Worm (Caenorhabditis elegans): ENCODE measurements around the gene F46F5.13.
"Not testable (repeated sequence)": the region's sequence is repeated elsewhere in the genome, so short reads cannot be mapped to it uniquely, and the experiment has no call there.

Gene F46F5.13

DNA sequence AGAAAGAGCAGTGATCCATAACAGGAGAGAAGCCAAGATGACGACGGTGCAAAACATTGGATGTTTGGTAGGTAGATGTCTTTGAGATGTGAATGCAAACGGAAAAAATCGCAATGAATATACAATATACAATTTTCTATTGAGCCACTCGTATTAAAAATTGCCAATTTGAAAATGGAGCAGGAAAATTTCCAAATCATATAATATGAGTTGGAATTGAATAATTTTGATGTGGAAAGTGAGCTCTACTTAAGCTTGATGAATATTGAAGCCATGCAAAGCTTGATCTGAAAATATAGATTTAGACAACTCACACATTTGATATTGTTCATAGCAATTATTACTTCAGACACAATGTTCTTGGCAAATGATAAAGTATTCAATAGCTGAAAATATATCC is 35.3 kb downstream of the F46F5.13 start, which contains the start of gene F28A10.8:
F28A10.8 (minus strand) TSS at position 101 of the 400 bp plus-strand sequence.
- TF ChIP-seq ref-1 (GFP tag; conservative IDR thresholded peaks at IDR 0.05) (no peak), med-1 (GFP tag; optimal IDR thresholded peaks at IDR 0.05; ENCODE audit: insufficient read depth) (no peak), ztf-29 (GFP tag; IDR thresholded peaks at IDR 0.05) (no peak), flt-1 (GFP tag; IDR thresholded peaks at IDR 0.05) (no peak), tab-1 (GFP tag; IDR thresholded peaks at IDR 0.05) (no peak), cog-1 (tag; optimal IDR thresholded peaks at IDR 0.05) (no peak), klf-2 (GFP tag; conservative IDR thresholded peaks at IDR 0.05) (no peak), T22C8.4 (GFP tag; IDR thresholded peaks at IDR 0.05) (no peak), ztf-23 (GFP tag; IDR thresholded peaks at IDR 0.05) (no peak)

DNA sequence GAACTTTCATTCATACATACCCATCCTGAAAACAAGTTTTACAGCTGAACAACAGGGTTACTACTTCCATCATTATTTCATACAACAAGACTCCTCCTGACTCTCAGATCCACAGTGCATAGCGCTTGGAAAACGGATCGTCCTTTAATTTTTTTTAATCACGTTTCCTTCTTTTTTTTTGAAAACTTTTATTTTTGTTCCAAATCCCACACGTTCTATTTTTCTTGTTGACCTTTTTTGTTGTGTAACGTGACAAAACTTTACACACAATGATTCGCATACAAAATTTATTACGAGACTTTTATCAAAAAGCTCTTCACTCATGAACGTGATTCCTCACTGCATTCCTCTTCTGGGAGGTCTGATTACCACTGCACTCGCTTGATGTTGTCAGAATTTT is 37.0 kb downstream of the F46F5.13 start, which contains the start of gene clc-33:
clc-33 (plus strand) TSS at position 301 of the 400 bp plus-strand sequence.
- TF ChIP-seq ztf-29 (GFP tag; IDR thresholded peaks at IDR 0.05) (no peak), T22C8.4 (GFP tag; IDR thresholded peaks at IDR 0.05) (no peak), med-1 (GFP tag; optimal IDR thresholded peaks at IDR 0.05; ENCODE audit: insufficient read depth) (no peak), flt-1 (GFP tag; IDR thresholded peaks at IDR 0.05) (no peak), cog-1 (tag; optimal IDR thresholded peaks at IDR 0.05) (no peak), ztf-23 (GFP tag; IDR thresholded peaks at IDR 0.05) (no peak), ref-1 (GFP tag; conservative IDR thresholded peaks at IDR 0.05) (no peak), klf-2 (GFP tag; conservative IDR thresholded peaks at IDR 0.05) (no peak), tab-1 (GFP tag; IDR thresholded peaks at IDR 0.05) (no peak)

DNA sequence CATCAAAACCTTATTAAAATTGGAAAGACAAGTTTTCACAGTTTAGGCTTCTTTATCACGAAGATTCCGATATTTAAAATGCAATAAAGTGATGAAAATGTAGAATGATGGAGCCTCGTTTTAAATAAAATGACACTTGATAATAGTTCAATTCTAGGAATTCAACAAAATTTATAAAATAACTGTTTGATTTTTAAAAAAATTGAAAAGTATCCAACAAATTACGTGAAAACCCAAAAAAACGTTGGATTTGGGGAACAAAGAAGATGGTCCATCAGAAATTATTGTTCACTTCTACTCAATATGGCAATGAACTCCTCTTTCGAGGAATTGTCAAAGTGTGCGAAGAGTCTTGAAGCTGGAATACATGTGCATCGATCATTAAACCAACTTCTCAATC is 40.9 kb downstream of the F46F5.13 start, which contains the start of gene F28A10.4:
F28A10.4 (plus strand) TSS at position 301 of the 400 bp plus-strand sequence.
- TF ChIP-seq ztf-23 (GFP tag; IDR thresholded peaks at IDR 0.05) (no peak), ref-1 (GFP tag; conservative IDR thresholded peaks at IDR 0.05) (no peak), klf-2 (GFP tag; conservative IDR thresholded peaks at IDR 0.05) (no peak), T22C8.4 (GFP tag; IDR thresholded peaks at IDR 0.05) (no peak), flt-1 (GFP tag; IDR thresholded peaks at IDR 0.05) (no peak), cog-1 (tag; optimal IDR thresholded peaks at IDR 0.05) (no peak), ztf-29 (GFP tag; IDR thresholded peaks at IDR 0.05) (no peak), tab-1 (GFP tag; IDR thresholded peaks at IDR 0.05) (no peak), med-1 (GFP tag; optimal IDR thresholded peaks at IDR 0.05; ENCODE audit: insufficient read depth) (no peak)

DNA sequence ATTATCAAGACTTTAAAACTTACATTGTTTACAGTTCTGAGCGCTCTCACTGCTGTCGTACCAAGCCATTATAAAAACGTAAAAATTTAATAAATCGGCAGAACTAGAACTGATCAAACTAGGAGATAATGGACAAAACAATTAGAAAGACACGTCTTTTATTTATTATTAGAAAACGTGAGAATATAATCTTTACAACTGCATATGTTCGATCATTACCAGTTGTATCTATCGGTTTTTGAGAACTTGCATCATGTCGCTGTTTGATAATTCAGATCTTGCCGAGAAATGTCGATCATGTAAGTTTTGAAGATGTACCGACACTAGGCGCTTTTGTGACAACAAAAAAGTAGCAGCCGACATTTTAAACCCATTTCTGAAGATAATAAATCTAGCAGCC is 42.5 kb downstream of the F46F5.13 start, which contains the start of gene F28A10.7:
F28A10.7 (minus strand) TSS at position 101 of the 400 bp plus-strand sequence.
- TF ChIP-seq flt-1 (GFP tag; IDR thresholded peaks at IDR 0.05) (no peak), tab-1 (GFP tag; IDR thresholded peaks at IDR 0.05) (no peak), cog-1 (tag; optimal IDR thresholded peaks at IDR 0.05) (no peak), ztf-29 (GFP tag; IDR thresholded peaks at IDR 0.05) (no peak), T22C8.4 (GFP tag; IDR thresholded peaks at IDR 0.05) (no peak), ref-1 (GFP tag; conservative IDR thresholded peaks at IDR 0.05) (no peak), med-1 (GFP tag; optimal IDR thresholded peaks at IDR 0.05; ENCODE audit: insufficient read depth) (no peak), ztf-23 (GFP tag; IDR thresholded peaks at IDR 0.05) (no peak)

DNA sequence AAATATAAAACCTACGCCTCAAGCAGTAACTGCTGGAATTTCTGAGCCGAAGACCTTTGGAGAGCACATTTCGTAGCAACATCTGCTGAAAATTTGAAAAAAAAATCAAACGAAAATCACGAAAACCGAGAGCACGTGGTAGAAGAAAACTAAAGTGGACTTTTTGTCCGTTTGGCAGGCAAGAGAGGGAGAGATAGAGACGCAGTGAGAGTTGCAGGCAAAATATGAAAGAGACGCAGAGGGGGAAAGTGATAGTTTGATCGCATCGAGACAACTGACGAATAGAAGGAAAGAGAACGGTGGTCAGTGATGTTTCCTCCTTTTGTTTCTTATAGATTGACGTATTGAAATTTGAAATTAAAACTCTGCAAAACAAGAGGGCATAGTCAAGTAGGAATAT is 45.4 kb downstream of the F46F5.13 start, which contains the start of the genes acdh-9 and F28A10.13:
acdh-9 (minus strand) TSS at position 85 of the 400 bp plus-strand sequence.
F28A10.13 (plus strand) TSS at position 294 of the 400 bp plus-strand sequence.
- no peak for TF ChIP-seq med-1 (GFP tag; optimal IDR thresholded peaks at IDR 0.05; ENCODE audit: insufficient read depth)
- TF ChIP-seq ztf-23 (GFP tag; IDR thresholded peaks at IDR 0.05), result no peak
- no peak for TF ChIP-seq tab-1 (GFP tag; IDR thresholded peaks at IDR 0.05)
- TF ChIP-seq ztf-29 (GFP tag; IDR thresholded peaks at IDR 0.05), result no peak
- no peak for TF ChIP-seq T22C8.4 (GFP tag; IDR thresholded peaks at IDR 0.05)
- no peak for TF ChIP-seq klf-2 (GFP tag; conservative IDR thresholded peaks at IDR 0.05)
- no peak for TF ChIP-seq flt-1 (GFP tag; IDR thresholded peaks at IDR 0.05)
- TF ChIP-seq ref-1 (GFP tag; conservative IDR thresholded peaks at IDR 0.05), result no peak
- TF ChIP-seq cog-1 (tag; optimal IDR thresholded peaks at IDR 0.05), result no peak

DNA sequence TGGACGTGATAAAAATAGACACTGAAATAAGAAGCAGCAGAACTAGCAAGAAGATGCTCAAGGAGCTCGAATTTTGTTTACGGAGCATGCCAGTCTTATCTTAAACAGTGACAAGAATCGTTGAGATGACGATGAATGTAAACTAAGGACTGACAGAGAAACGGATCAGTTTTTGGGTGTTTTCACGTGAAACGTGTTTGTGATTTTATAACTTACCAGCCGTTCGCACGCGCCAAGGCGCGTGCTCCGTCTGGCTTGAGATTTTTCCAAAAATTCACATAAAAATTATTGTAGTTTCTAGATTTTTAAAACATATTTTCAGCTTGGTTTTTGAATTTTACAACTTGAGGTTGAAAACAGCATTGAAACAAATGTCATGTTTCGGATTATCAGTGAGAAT is 47.5 kb downstream of the F46F5.13 start, which contains the start of gene F28A10.5:
F28A10.5 (minus strand) TSS at position 101 of the 400 bp plus-strand sequence.
- TF ChIP-seq klf-2 (GFP tag; conservative IDR thresholded peaks at IDR 0.05); ztf-29 (GFP tag; IDR thresholded peaks at IDR 0.05); T22C8.4 (GFP tag; IDR thresholded peaks at IDR 0.05): not testable (repeated sequence)
